Comparison of ENCODE assay signal across 4 worm cellular contexts in genomic region chrII:13938290-13938689, ce11.
TF ChIP-seq lines count a peak whose summit lies in the region.

No protein-coding gene starts in this region.

TF ChIP-seq in whole organism, L3 larva, 47 proteins besides CTCF, POLR2A, EP300 and RAD21:
- TF ChIP-seq ceh-28 (tag; optimal IDR thresholded peaks at IDR 0.05; lab: Kevin White, UChicago) (peak; percentile 24), jun-1 (tag; optimal IDR thresholded peaks at IDR 0.05; lab: Kevin White, UChicago) (no peak), nhr-76 (tag; optimal IDR thresholded peaks at IDR 0.05; lab: Kevin White, UChicago) (no peak)

TF ChIP-seq in whole organism, L4 larva, 104 proteins besides CTCF, POLR2A, EP300 and RAD21:
- no peak for TF ChIP-seq unc-39 (tag; optimal IDR thresholded peaks at IDR 0.05; lab: Kevin White, UChicago)
- TF ChIP-seq D1046.2 (GFP tag; IDR thresholded peaks at IDR 0.05; lab: Robert Waterston, UW): peak; percentile 52; the same call in 1 of the 2 replicates
- no peak for TF ChIP-seq ztf-11 (tag; optimal IDR thresholded peaks at IDR 0.05; lab: Kevin White, UChicago)
- TF ChIP-seq nhr-42 (GFP tag; IDR thresholded peaks at IDR 0.05; lab: Robert Waterston, UW): peak; percentile 11; the same call in 1 of the 2 replicates
- TF ChIP-seq set-16 (GFP tag; IDR thresholded peaks at IDR 0.05; lab: Robert Waterston, UW): peak; percentile 82
- no peak for TF ChIP-seq tag-97 (GFP tag; IDR thresholded peaks at IDR 0.05; lab: Robert Waterston, UW)
- TF ChIP-seq mxl-2 (GFP tag; conservative IDR thresholded peaks at IDR 0.05; lab: Robert Waterston, UW): no peak
- no peak for TF ChIP-seq sdz-12 (GFP tag; optimal IDR thresholded peaks at IDR 0.05; lab: Kevin White, UChicago)
- peak; percentile 47 for TF ChIP-seq ceh-28 (tag; optimal IDR thresholded peaks at IDR 0.05; lab: Kevin White, UChicago)
- no peak for TF ChIP-seq lim-7 (GFP tag; IDR thresholded peaks at IDR 0.05; lab: Robert Waterston, UW)
- TF ChIP-seq unc-62 (GFP tag; optimal IDR thresholded peaks at IDR 0.05 in 1 of 2; lab: Kevin White, UChicago): peak in 1 of 2 experiments; percentile 18
- no peak for TF ChIP-seq unc-62 (tag; optimal IDR thresholded peaks at IDR 0.05; lab: Kevin White, UChicago)

TF ChIP-seq in whole organism, midembryonic, 9 proteins besides CTCF, POLR2A, EP300 and RAD21:
- TF ChIP-seq T22C8.4 (GFP tag; IDR thresholded peaks at IDR 0.05; lab: Robert Waterston, UW) (0 out of 2 replicates have a peak, but pooled peaks have one; percentile 31), cog-1 (tag; optimal IDR thresholded peaks at IDR 0.05; lab: Kevin White, UChicago) (no peak)

TF ChIP-seq in whole organism, young adult, 124 proteins besides CTCF, POLR2A, EP300 and RAD21:
- TF ChIP-seq ztf-26 (tag; optimal IDR thresholded peaks at IDR 0.05; lab: Kevin White, UChicago): no peak
- no peak for TF ChIP-seq B0261.1 (tag; optimal IDR thresholded peaks at IDR 0.05; lab: Kevin White, UChicago)
- no peak for TF ChIP-seq ceh-79 (tag; optimal IDR thresholded peaks at IDR 0.05; lab: Kevin White, UChicago)
- TF ChIP-seq fkh-3 (tag; optimal IDR thresholded peaks at IDR 0.05; lab: Kevin White, UChicago): no peak
- no peak for TF ChIP-seq F33H1.4 (GFP tag; IDR thresholded peaks at IDR 0.05; lab: Robert Waterston, UW)
- no peak for TF ChIP-seq C06A6.2 (GFP tag; conservative IDR thresholded peaks at IDR 0.05; lab: Robert Waterston, UW)
- no peak for TF ChIP-seq attf-6 (GFP tag; IDR thresholded peaks at IDR 0.05; lab: Robert Waterston, UW)
- TF ChIP-seq ztf-6 (GFP tag; IDR thresholded peaks at IDR 0.05; lab: Robert Waterston, UW): no peak
- no peak for TF ChIP-seq mcd-1 (GFP tag; IDR thresholded peaks at IDR 0.05; lab: Robert Waterston, UW)
- TF ChIP-seq snpc-1.1 (tag; optimal IDR thresholded peaks at IDR 0.05; lab: Kevin White, UChicago; ENCODE audit: insufficient read depth): no peak
- TF ChIP-seq C17E4.6 (GFP tag; IDR thresholded peaks at IDR 0.05; lab: Robert Waterston, UW): no peak
- TF ChIP-seq egrh-3 (GFP tag; IDR thresholded peaks at IDR 0.05; lab: Robert Waterston, UW): peak; percentile 39; the same call in 1 of the 2 replicates
- no peak for TF ChIP-seq ceh-100 (GFP tag; IDR thresholded peaks at IDR 0.05; lab: Robert Waterston, UW)
- no peak for TF ChIP-seq nfya-2 (GFP tag; IDR thresholded peaks at IDR 0.05; lab: Robert Waterston, UW)
- no peak for TF ChIP-seq snpc-4 (GFP tag; optimal IDR thresholded peaks at IDR 0.05; lab: Kevin White, UChicago)
- TF ChIP-seq snpc-4 (tag; optimal IDR thresholded peaks at IDR 0.05; lab: Kevin White, UChicago): peak in 2 of 4 experiments; percentile 49 to 81
- no peak for TF ChIP-seq hlh-12 (tag; optimal IDR thresholded peaks at IDR 0.05; lab: Kevin White, UChicago)
- TF ChIP-seq gei-17 (GFP tag; optimal IDR thresholded peaks at IDR 0.05; lab: Kevin White, UChicago): no peak
- TF ChIP-seq hmg-20 (GFP tag; IDR thresholded peaks at IDR 0.05; lab: Robert Waterston, UW): no peak
- peak; percentile 77 for TF ChIP-seq zfh-2 (GFP tag; conservative IDR thresholded peaks at IDR 0.05; lab: Robert Waterston, UW)
